Worm (Caenorhabditis elegans): ENCODE data around the gene aakg-4.
A peak's percentile ranks its signal among the peaks of the same experiment; 100 is the strongest.

Gene aakg-4

DNA sequence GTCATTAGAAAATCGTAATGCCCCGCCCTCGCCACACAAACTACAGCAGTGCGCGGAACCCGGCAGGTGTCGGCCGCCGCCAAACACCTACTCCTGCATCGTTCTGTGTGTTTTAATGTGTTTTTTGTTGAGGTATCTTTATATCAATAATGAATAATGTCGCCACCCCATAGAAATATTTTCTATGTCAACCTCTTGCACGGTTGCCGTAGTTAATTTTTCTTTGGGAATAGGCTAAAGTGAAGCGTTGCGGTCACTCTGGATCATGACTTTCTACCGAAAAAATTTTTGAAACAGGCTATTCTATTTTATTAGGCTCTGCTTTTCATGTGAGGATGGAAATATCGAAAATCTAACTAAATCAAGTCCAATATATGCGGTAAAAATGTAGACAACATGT, 9.7 kb upstream of the aakg-4 start:
- TF ChIP-seq tra-4 (tag; optimal IDR thresholded peaks at IDR 0.05) (no peak), ama-1 (optimal IDR thresholded peaks at IDR 0.05) (peak; percentile 77), aly-1 (tag; optimal IDR thresholded peaks at IDR 0.05) (no peak), F13C5.2 (tag; optimal IDR thresholded peaks at IDR 0.05) (no peak), flt-1 (GFP tag; IDR thresholded peaks at IDR 0.05) (no peak)

DNA sequence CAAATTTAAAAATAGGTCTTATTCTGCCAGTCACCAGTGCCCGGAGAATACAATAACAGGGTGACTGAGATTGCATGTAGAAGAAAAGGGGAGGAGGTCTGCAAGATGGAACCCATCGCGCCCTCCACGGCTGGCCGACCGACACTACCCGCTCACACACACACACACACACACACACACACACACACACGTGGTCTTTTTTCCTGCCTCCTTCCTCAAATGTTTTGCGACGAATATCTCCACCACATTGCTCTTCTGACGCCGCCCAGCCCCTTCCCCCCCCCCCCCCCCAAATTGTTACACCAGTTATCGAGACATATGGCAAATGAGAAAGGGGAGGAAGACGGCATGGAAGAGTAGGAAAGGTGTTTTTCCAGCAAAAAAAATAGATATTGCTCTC, 2.6 kb upstream of the aakg-4 start:
- TF ChIP-seq tbx-37 (GFP tag; conservative IDR thresholded peaks at IDR 0.05) (0 out of 2 replicates have a peak, but pooled peaks have one; percentile 19), ceh-13 (GFP tag; optimal IDR thresholded peaks at IDR 0.05) (no peak), tra-4 (tag; optimal IDR thresholded peaks at IDR 0.05) (no peak), hmg-4 (GFP tag; optimal IDR thresholded peaks at IDR 0.05) (peak; percentile 15), aly-1 (tag; optimal IDR thresholded peaks at IDR 0.05) (no peak), F13C5.2 (tag; optimal IDR thresholded peaks at IDR 0.05) (peak; percentile 6)

DNA sequence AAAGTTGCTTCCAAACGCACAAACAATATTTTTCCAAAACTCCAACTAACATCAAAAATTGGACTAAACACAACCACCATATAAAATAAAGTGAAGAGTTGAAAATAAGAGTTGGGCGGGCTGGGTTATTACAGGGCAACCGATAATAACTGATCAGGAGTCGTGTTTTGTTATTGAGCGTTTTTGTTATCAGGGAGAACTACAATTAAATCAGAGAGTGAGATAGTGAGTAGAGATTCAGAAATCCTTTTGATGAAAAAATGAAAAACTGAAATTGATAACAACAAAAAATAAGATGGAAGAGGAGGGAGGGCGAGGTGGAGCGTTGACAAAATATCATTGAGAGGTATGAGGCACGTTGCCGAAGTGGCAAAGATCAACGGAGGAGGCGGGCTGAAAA, 1.4 kb upstream of the aakg-4 start:
- TF ChIP-seq tra-4 (tag; optimal IDR thresholded peaks at IDR 0.05) (no peak), tbx-11 (GFP tag; IDR thresholded peaks at IDR 0.05) (no peak), ama-1 (optimal IDR thresholded peaks at IDR 0.05) (no peak), ceh-13 (GFP tag; optimal IDR thresholded peaks at IDR 0.05) (no peak), ets-7 (tag; optimal IDR thresholded peaks at IDR 0.05) (no peak), aly-1 (tag; optimal IDR thresholded peaks at IDR 0.05) (no peak), hnd-1 (tag; optimal IDR thresholded peaks at IDR 0.05) (no peak), hmg-4 (GFP tag; optimal IDR thresholded peaks at IDR 0.05) (no peak), flt-1 (GFP tag; IDR thresholded peaks at IDR 0.05) (no peak), ceh-36 (tag; optimal IDR thresholded peaks at IDR 0.05) (no peak), B0310.2 (tag; optimal IDR thresholded peaks at IDR 0.05) (no peak), tbx-37 (GFP tag; conservative IDR thresholded peaks at IDR 0.05) (no peak), F13C5.2 (tag; optimal IDR thresholded peaks at IDR 0.05) (no peak)

ce11 chrX:2317480-2317879, 1.7 kb downstream of the aakg-4 start:
- TF ChIP-seq B0310.2 (tag; optimal IDR thresholded peaks at IDR 0.05) (no peak), sea-1 (GFP tag; conservative IDR thresholded peaks at IDR 0.05) (no peak), flt-1 (GFP tag; IDR thresholded peaks at IDR 0.05) (no peak), hnd-1 (tag; optimal IDR thresholded peaks at IDR 0.05) (no peak), tbx-11 (GFP tag; IDR thresholded peaks at IDR 0.05) (no peak), ceh-36 (tag; optimal IDR thresholded peaks at IDR 0.05) (no peak), F13C5.2 (tag; optimal IDR thresholded peaks at IDR 0.05) (no peak), hmbx-1 (tag; optimal IDR thresholded peaks at IDR 0.05) (no peak), pes-1 (GFP tag; IDR thresholded peaks at IDR 0.05) (no peak), hmg-4 (GFP tag; optimal IDR thresholded peaks at IDR 0.05) (no peak), tra-4 (tag; optimal IDR thresholded peaks at IDR 0.05) (no peak)

DNA sequence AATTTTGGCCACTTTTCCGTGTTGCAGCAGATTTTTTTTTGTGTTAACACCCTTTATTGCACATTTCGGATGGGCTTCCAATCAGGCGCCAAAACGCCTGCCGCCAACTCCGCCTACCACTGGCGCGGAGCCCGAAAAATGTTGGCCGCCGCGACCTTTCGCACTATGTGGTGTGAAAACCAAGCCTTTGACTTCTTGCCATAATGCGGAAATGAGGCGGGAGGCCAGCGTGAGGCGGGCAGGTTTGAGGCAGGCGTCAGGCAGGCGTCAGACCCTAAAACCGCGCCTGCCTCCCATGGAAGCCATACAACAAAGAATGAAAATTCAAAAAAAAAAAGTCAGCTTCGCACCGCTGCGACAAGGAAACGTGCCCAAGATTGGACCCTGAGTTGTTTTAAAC, 2.3 kb downstream of the aakg-4 start:
- TF ChIP-seq F13C5.2 (tag; optimal IDR thresholded peaks at IDR 0.05) (no peak), tra-4 (tag; optimal IDR thresholded peaks at IDR 0.05) (no peak)

DNA sequence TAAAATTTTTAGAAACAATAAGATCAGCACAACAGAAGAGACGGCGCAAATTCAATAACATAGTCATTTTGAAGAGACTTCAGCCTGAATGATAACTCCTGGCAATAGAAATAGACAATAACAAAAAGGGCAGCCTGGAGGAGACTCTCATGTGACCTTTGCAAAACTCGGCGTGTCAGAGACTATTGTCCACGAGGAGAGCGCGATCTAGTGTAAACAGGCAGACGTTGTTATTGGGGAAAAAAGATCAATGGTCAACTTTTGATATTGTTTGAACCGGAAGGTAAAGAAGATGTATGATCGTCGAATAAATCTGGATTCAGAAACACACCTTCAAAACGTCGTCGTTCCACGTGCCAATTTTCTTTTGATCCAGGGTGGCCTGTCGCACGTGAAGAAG, 2.9 kb downstream of the aakg-4 start:
- TF ChIP-seq hnd-1 (tag; optimal IDR thresholded peaks at IDR 0.05), result no peak

DNA sequence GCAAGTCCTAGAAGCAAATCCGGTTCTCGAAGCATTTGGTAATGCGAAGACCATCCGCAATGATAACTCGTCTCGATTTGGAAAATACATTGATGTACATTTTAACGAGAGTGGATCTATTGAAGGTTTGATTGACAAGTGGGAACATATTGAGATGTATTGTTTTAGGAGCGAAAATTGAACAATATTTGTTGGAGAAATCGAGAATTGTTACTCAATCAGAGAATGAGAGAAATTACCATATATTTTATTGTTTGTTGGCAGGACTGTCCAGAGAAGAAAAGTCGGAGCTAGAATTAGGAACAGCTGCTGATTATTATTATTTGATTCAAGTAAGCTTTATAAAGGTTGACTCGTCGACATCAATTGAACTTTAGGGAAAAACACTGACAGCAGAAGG, 14.6 kb downstream of the aakg-4 start:
- TF ChIP-seq flt-1 (GFP tag; IDR thresholded peaks at IDR 0.05) (no peak), B0310.2 (tag; optimal IDR thresholded peaks at IDR 0.05) (no peak), sea-1 (GFP tag; conservative IDR thresholded peaks at IDR 0.05) (no peak), scrt-1 (GFP tag; IDR thresholded peaks at IDR 0.05) (no peak), tbx-37 (GFP tag; conservative IDR thresholded peaks at IDR 0.05) (no peak), ceh-13 (GFP tag; optimal IDR thresholded peaks at IDR 0.05) (no peak), tra-4 (tag; optimal IDR thresholded peaks at IDR 0.05) (no peak), pes-1 (GFP tag; IDR thresholded peaks at IDR 0.05) (no peak), ets-7 (tag; optimal IDR thresholded peaks at IDR 0.05) (no peak), hnd-1 (tag; optimal IDR thresholded peaks at IDR 0.05) (no peak), aly-1 (tag; optimal IDR thresholded peaks at IDR 0.05) (no peak), F13C5.2 (tag; optimal IDR thresholded peaks at IDR 0.05) (no peak), ama-1 (optimal IDR thresholded peaks at IDR 0.05) (no peak), ceh-36 (tag; optimal IDR thresholded peaks at IDR 0.05) (no peak), hmbx-1 (tag; optimal IDR thresholded peaks at IDR 0.05) (no peak)

DNA sequence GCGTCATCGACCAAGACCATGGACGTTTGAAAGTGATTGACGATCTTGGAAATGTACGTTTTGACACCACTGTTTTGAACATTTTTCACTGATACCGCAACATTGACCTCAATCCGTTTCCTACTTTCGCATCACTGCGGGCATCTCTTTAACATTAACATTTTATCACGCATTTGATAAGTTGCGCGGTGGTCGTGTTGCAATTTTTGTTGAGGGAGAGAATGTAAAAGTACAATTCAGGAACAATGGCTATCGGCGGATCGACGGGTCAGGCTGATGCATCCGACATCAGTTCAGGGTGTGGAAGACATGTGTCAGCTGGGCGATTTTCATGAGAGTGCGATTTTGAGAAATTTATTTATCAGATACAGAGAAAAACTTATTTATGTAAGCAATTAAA, 15.9 kb downstream of the aakg-4 start:
- TF ChIP-seq flt-1 (GFP tag; IDR thresholded peaks at IDR 0.05) (no peak), aly-1 (tag; optimal IDR thresholded peaks at IDR 0.05) (no peak), tbx-37 (GFP tag; conservative IDR thresholded peaks at IDR 0.05) (no peak), sea-1 (GFP tag; conservative IDR thresholded peaks at IDR 0.05) (no peak), hnd-1 (tag; optimal IDR thresholded peaks at IDR 0.05) (no peak), B0310.2 (tag; optimal IDR thresholded peaks at IDR 0.05) (no peak), ceh-13 (GFP tag; optimal IDR thresholded peaks at IDR 0.05) (no peak), F13C5.2 (tag; optimal IDR thresholded peaks at IDR 0.05) (no peak), hmbx-1 (tag; optimal IDR thresholded peaks at IDR 0.05) (no peak), pes-1 (GFP tag; IDR thresholded peaks at IDR 0.05) (no peak), ama-1 (optimal IDR thresholded peaks at IDR 0.05) (no peak), scrt-1 (GFP tag; IDR thresholded peaks at IDR 0.05) (no peak), hmg-4 (GFP tag; optimal IDR thresholded peaks at IDR 0.05) (no peak), ceh-36 (tag; optimal IDR thresholded peaks at IDR 0.05) (no peak), tra-4 (tag; optimal IDR thresholded peaks at IDR 0.05) (no peak), ets-7 (tag; optimal IDR thresholded peaks at IDR 0.05) (no peak), tbx-11 (GFP tag; IDR thresholded peaks at IDR 0.05) (no peak)

DNA sequence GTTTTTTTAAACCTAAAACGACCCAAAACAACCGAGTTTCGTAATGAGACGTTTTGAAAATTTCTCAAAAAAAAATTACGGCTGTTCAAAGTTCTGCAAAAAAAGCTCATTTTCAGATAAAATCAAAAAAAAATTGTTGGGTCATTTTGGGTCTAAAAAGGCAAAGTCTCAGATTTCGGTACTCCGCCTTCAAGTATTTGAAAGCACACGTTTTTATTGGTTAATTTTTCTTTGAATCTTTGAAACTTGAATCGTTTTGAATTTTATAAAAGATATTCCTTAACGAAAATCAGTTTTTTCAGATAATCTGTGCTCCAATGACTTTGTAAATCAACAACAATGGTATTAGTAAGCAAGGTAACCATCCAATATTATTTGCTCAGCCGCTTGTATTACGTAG, 16.4 kb downstream of the aakg-4 start, which contains the start of gene hum-6:
hum-6 (plus strand) TSS at position 301 of the 400 bp plus-strand sequence.
- TF ChIP-seq tbx-11 (GFP tag; IDR thresholded peaks at IDR 0.05), result no peak
- no peak for TF ChIP-seq aly-1 (tag; optimal IDR thresholded peaks at IDR 0.05)
- TF ChIP-seq ceh-36 (tag; optimal IDR thresholded peaks at IDR 0.05), result no peak
- TF ChIP-seq ama-1 (optimal IDR thresholded peaks at IDR 0.05), result no peak
- TF ChIP-seq hmg-4 (GFP tag; optimal IDR thresholded peaks at IDR 0.05), result no peak
- TF ChIP-seq F13C5.2 (tag; optimal IDR thresholded peaks at IDR 0.05), result no peak

Measured in whole organism, early embryonic.